Worm (Caenorhabditis elegans) whole organism, L4/young adult: ENCODE measurements around the gene rha-2.

Source experiments
- W03F9.2 ChIP-seq: fragments of 150-350 bp; optimal IDR thresholded peaks from 2 replicates; lab custom pipeline; 2014; ENCODE audit warnings: missing biosample characterization, missing genetic modification characterization
- him-1 ChIP-seq: sonication (generic microtip); optimal IDR thresholded peaks from 2 replicates; lab custom pipeline; 2016; ENCODE audit warnings: missing genotype, missing genetic modification reagents, missing genetic modification characterization, missing compliant biosample characterization

DNA sequence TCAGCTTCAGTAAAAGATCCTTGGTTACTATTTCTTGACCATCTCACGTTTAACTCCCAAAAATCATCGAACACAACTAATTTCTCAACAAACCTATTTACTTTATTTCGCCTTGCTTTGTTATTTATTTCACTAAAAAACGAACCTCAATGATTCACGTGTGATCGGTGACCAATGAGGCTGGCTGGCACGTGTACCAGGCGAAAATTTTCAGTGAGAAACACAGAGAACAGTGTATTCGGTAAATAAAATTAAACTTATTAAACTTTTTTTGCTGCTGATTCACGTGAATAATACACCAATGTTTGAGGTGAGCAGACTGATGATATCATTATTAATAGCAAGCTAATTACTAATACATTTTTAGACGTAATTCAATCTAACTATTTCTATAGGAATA, 41.0 kb upstream of the rha-2 start:
- TF ChIP-seq him-1 (tag; lab: Kevin White, UChicago): no peak
- TF ChIP-seq W03F9.2 (tag; lab: Kevin White, UChicago): no peak
